Worm (Caenorhabditis elegans): ENCODE measurements around the gene mix-1.
A peak's percentile ranks its signal among the peaks of the same experiment; 100 is the strongest.

The mix-1 gene

ce11 chrII:10868670-10869246 is 44.7 kb downstream of the mix-1 start, which contains the start of the genes gmps-1 and cap-2:
gmps-1 (minus strand) TSS chrII:10868720.
cap-2 (plus strand) TSS chrII:10869196.
- peak; percentile 49 for TF ChIP-seq F57C9.4 (tag; optimal IDR thresholded peaks at IDR 0.05)
- TF ChIP-seq nhr-90 (tag; optimal IDR thresholded peaks at IDR 0.05): peak; percentile 19
- peak; percentile 76 for TF ChIP-seq lin-26 (GFP tag; IDR thresholded peaks at IDR 0.05)
- peak; percentile 93 for TF ChIP-seq hmg-20 (GFP tag; IDR thresholded peaks at IDR 0.05)
- peak; percentile 43 for TF ChIP-seq mel-28 (tag; optimal IDR thresholded peaks at IDR 0.05; ENCODE audit: borderline replicate concordance)
- peak; percentile 74 for TF ChIP-seq madf-8 (GFP tag; conservative IDR thresholded peaks at IDR 0.05)
- TF ChIP-seq ztf-18 (tag; optimal IDR thresholded peaks at IDR 0.05): peak; percentile 71
- TF ChIP-seq snpc-1.1 (tag; optimal IDR thresholded peaks at IDR 0.05; ENCODE audit: insufficient read depth): peak; percentile 64
- no peak for TF ChIP-seq sptf-2 (GFP tag; optimal IDR thresholded peaks at IDR 0.05)
- peak; percentile 53 for TF ChIP-seq him-1 (tag; optimal IDR thresholded peaks at IDR 0.05)
- peak; percentile 30; the same call in 1 of the 2 replicates for TF ChIP-seq F39B2.1 (GFP tag; IDR thresholded peaks at IDR 0.05)
- TF ChIP-seq efl-1 (GFP tag; optimal IDR thresholded peaks at IDR 0.05): peak; percentile 45
- TF ChIP-seq nfyb-1 (GFP tag; IDR thresholded peaks at IDR 0.05): peak; percentile 98
- no peak for TF ChIP-seq nfya-1 (tag; optimal IDR thresholded peaks at IDR 0.05; ENCODE audit: borderline replicate concordance, insufficient read depth)
- TF ChIP-seq let-607 (tag; optimal IDR thresholded peaks at IDR 0.05): peak; percentile 55 to 85
- TF ChIP-seq F22D6.2 (tag; optimal IDR thresholded peaks at IDR 0.05): peak; percentile 79
- peak; percentile 88; the same call in 1 of the 2 replicates for TF ChIP-seq lag-1 (GFP tag; IDR thresholded peaks at IDR 0.05)
- no peak for TF ChIP-seq hlh-26 (GFP tag; conservative IDR thresholded peaks at IDR 0.05)
- TF ChIP-seq rec-8 (tag; optimal IDR thresholded peaks at IDR 0.05): peak in 1 of 2 experiments; percentile 59
- peak; percentile 95 for TF ChIP-seq repo-1 (tag; optimal IDR thresholded peaks at IDR 0.05)
- TF ChIP-seq dpl-1 (GFP tag; optimal IDR thresholded peaks at IDR 0.05): peak; percentile 56
- TF ChIP-seq Y79H2A.3 (GFP tag; conservative IDR thresholded peaks at IDR 0.05): no peak
- TF ChIP-seq snpc-4 (GFP tag; optimal IDR thresholded peaks at IDR 0.05): peak; percentile 49
- peak; percentile 2 to 87 (median 48) for TF ChIP-seq snpc-4 (tag; optimal IDR thresholded peaks at IDR 0.05)
- peak; percentile 82 for TF ChIP-seq ceh-91 (GFP tag; IDR thresholded peaks at IDR 0.05)
- TF ChIP-seq Y53G8AR.9 (GFP tag; conservative IDR thresholded peaks at IDR 0.05): peak; percentile 98
- TF ChIP-seq C17E4.6 (GFP tag; IDR thresholded peaks at IDR 0.05): peak; percentile 92
- TF ChIP-seq Y56A3A.18 (GFP tag; IDR thresholded peaks at IDR 0.05): peak; percentile 97
- peak; percentile 43 for TF ChIP-seq F52B5.7 (tag; optimal IDR thresholded peaks at IDR 0.05)
- TF ChIP-seq fkh-3 (tag; optimal IDR thresholded peaks at IDR 0.05): no peak
- no peak for TF ChIP-seq ccch-3 (GFP tag; optimal IDR thresholded peaks at IDR 0.05)
- peak; percentile 85 for TF ChIP-seq ceh-100 (GFP tag; IDR thresholded peaks at IDR 0.05)
- peak; percentile 96 for TF ChIP-seq mcd-1 (GFP tag; IDR thresholded peaks at IDR 0.05)
- TF ChIP-seq egrh-3 (GFP tag; IDR thresholded peaks at IDR 0.05): peak; percentile 51
- peak; percentile 45 for TF ChIP-seq nhr-80 (tag; optimal IDR thresholded peaks at IDR 0.05)
- peak; percentile 89 for TF ChIP-seq K12H6.12 (tag; optimal IDR thresholded peaks at IDR 0.05)
- TF ChIP-seq dox-1 (GFP tag; IDR thresholded peaks at IDR 0.05): peak; percentile 97
- peak; percentile 52 for TF ChIP-seq unc-130 (GFP tag; optimal IDR thresholded peaks at IDR 0.05)
- TF ChIP-seq snpc-3.4 (tag; optimal IDR thresholded peaks at IDR 0.05): peak; percentile 80
- no peak for TF ChIP-seq ama-1 (optimal IDR thresholded peaks at IDR 0.05)
- peak in 1 of 2 experiments; percentile 62 for TF ChIP-seq ama-1 (GFP tag; optimal IDR thresholded peaks at IDR 0.05)
- TF ChIP-seq pha-4 (tag; optimal IDR thresholded peaks at IDR 0.05): peak; percentile 71
- TF ChIP-seq madf-6 (GFP tag; IDR thresholded peaks at IDR 0.05): peak; percentile 93
- TF ChIP-seq lin-35 (GFP tag; optimal IDR thresholded peaks at IDR 0.05): peak; percentile 15 to 96 (median 75)
- TF ChIP-seq ceh-58 (GFP tag; IDR thresholded peaks at IDR 0.05): no peak
- TF ChIP-seq F49E8.2 (tag; optimal IDR thresholded peaks at IDR 0.05; ENCODE audit: insufficient read depth): peak; percentile 85
- TF ChIP-seq die-1 (tag; optimal IDR thresholded peaks at IDR 0.05): no peak
- TF ChIP-seq F37B4.10 (GFP tag; IDR thresholded peaks at IDR 0.05): no peak

Measured in whole organism, young adult.